Worm (Caenorhabditis elegans) whole organism, L2 larva: ENCODE data around the gene rev-3.

ENCODE experiments used
- F13H6.1 ChIP-seq: sonication (generic microtip); optimal IDR thresholded peaks from 2 replicates; lab custom pipeline; 2016; ENCODE audit warnings: missing genetic modification characterization, missing compliant biosample characterization
- Y55F3AM.14 ChIP-seq: fragments of 200-800 bp; sonication (Bioruptor generic); optimal IDR thresholded peaks from 2 replicates; lab custom pipeline; 2018; ENCODE audit warnings: mild to moderate bottlenecking, missing genetic modification characterization, missing compliant biosample characterization
- ZK546.5 ChIP-seq: sonication (generic microtip); optimal IDR thresholded peaks from 2 replicates; lab custom pipeline; 2017; ENCODE audit warnings: missing biosample characterization, missing genetic modification characterization
- alr-1 ChIP-seq: fragments of 150-350 bp; optimal IDR thresholded peaks from 2 replicates; lab custom pipeline; 2014; ENCODE audit warnings: missing biosample characterization, missing genetic modification characterization
- aly-2 ChIP-seq: fragments of 150-350 bp; optimal IDR thresholded peaks from 2 replicates; lab custom pipeline; 2014; ENCODE audit warnings: missing biosample characterization, missing genetic modification characterization
- ama-1 ChIP-seq: fragments of 150-350 bp; optimal IDR thresholded peaks from 2 replicates; lab custom pipeline; 2018; ENCODE audit warnings: inconsistent platforms
- blmp-1 ChIP-seq: sonication (generic microtip); optimal IDR thresholded peaks from 2 replicates; lab custom pipeline; 2017; ENCODE audit warnings: missing genetic modification characterization, mild to moderate bottlenecking, missing compliant biosample characterization, antibody characterized with exemption, moderate library complexity; ENCODE audit not compliant: insufficient read depth
- ceh-16 ChIP-seq: fragments of 150-350 bp; optimal IDR thresholded peaks from 2 replicates; lab custom pipeline; 2014; ENCODE audit warnings: missing biosample characterization, missing genetic modification characterization
- ceh-82 ChIP-seq: fragments of 150-350 bp; optimal IDR thresholded peaks from 2 replicates; lab custom pipeline; 2014; ENCODE audit warnings: missing biosample characterization, missing genetic modification characterization
- dmd-4 ChIP-seq: sonication (generic microtip); optimal IDR thresholded peaks from 2 replicates; lab custom pipeline; 2017; ENCODE audit warnings: missing biosample characterization, missing genetic modification characterization
- egl-27 ChIP-seq: sonication (generic microtip); optimal IDR thresholded peaks from 3 replicates; lab custom pipeline; 2017; ENCODE audit warnings: missing biosample characterization, missing genetic modification reagents, missing genetic modification characterization
- elt-3 ChIP-seq: sonication (generic microtip); optimal IDR thresholded peaks from 2 replicates; lab custom pipeline; 2017; ENCODE audit warnings: missing biosample characterization, missing genetic modification characterization
- fos-1 ChIP-seq: fragments of 150-350 bp; optimal IDR thresholded peaks from 2 replicates; lab custom pipeline; 2014; ENCODE audit warnings: missing biosample characterization, missing genetic modification characterization
- lin-11 ChIP-seq: fragments of 150-350 bp; sonication (generic microtip); optimal IDR thresholded peaks from 2 replicates; lab custom pipeline; 2014; ENCODE audit warnings: missing biosample characterization, missing genetic modification characterization, inconsistent platforms, mixed read lengths
- lin-39 ChIP-seq: fragments of 150-350 bp; optimal IDR thresholded peaks from 2 replicates; lab custom pipeline; 2014; ENCODE audit warnings: missing biosample characterization, missing genetic modification reagents, missing genetic modification characterization
- lsy-2 ChIP-seq, 2 experiments: fragments of 150-350 bp in 1 of 2; sonication (generic microtip) in 1 of 2; optimal IDR thresholded peaks; 2 replicates each; lab custom pipeline; 2014 to 2017; ENCODE audit warnings: missing biosample characterization in 2 of 2, missing genetic modification characterization in 2 of 2
- mbf-1 ChIP-seq: sonication (generic microtip); optimal IDR thresholded peaks from 2 replicates; lab custom pipeline; 2017; ENCODE audit warnings: missing biosample characterization, missing genetic modification characterization
- nhr-10 ChIP-seq: sonication (generic microtip); optimal IDR thresholded peaks from 2 replicates; lab custom pipeline; 2017; ENCODE audit warnings: missing biosample characterization, missing genetic modification characterization
- nhr-11 ChIP-seq: fragments of 150-350 bp; optimal IDR thresholded peaks from 2 replicates; lab custom pipeline; 2014; ENCODE audit warnings: missing biosample characterization, missing genetic modification characterization
- nhr-12 ChIP-seq: fragments of 150-350 bp; optimal IDR thresholded peaks from 2 replicates; lab custom pipeline; 2014; ENCODE audit warnings: missing biosample characterization, missing genetic modification characterization
- nhr-129 ChIP-seq: fragments of 150-350 bp; optimal IDR thresholded peaks from 2 replicates; lab custom pipeline; 2014; ENCODE audit warnings: missing biosample characterization, missing genetic modification characterization
- nhr-21 ChIP-seq: fragments of 150-350 bp; optimal IDR thresholded peaks from 2 replicates; lab custom pipeline; 2014; ENCODE audit warnings: missing biosample characterization, missing genetic modification characterization
- nhr-237 ChIP-seq: fragments of 150-350 bp; optimal IDR thresholded peaks from 2 replicates; lab custom pipeline; 2014; ENCODE audit warnings: missing biosample characterization, missing genetic modification characterization
- nhr-25 ChIP-seq: fragments of 150-350 bp; sonication (generic microtip); optimal IDR thresholded peaks from 3 replicates; lab custom pipeline; 2014; ENCODE audit warnings: missing biosample characterization, missing genetic modification characterization
- nhr-6 ChIP-seq: fragments of 150-350 bp; optimal IDR thresholded peaks from 2 replicates; lab custom pipeline; 2014; ENCODE audit warnings: missing biosample characterization, missing genetic modification characterization
- nhr-77 ChIP-seq: fragments of 150-350 bp; optimal IDR thresholded peaks from 2 replicates; lab custom pipeline; 2014; ENCODE audit warnings: missing biosample characterization, missing genetic modification characterization
- peb-1 ChIP-seq: fragments of 150-350 bp; optimal IDR thresholded peaks from 2 replicates; lab custom pipeline; 2014; ENCODE audit warnings: missing biosample characterization, missing genetic modification characterization
- sem-4 ChIP-seq: fragments of 150-350 bp; optimal IDR thresholded peaks from 2 replicates; lab custom pipeline; 2014; ENCODE audit warnings: missing biosample characterization, missing genetic modification reagents, missing genetic modification characterization
- skn-1 ChIP-seq: sonication (generic microtip); optimal IDR thresholded peaks from 2 replicates; lab custom pipeline; 2017; ENCODE audit warnings: missing biosample characterization, missing genetic modification characterization
- sma-3 ChIP-seq: sonication (generic microtip); optimal IDR thresholded peaks from 2 replicates; lab custom pipeline; 2016; ENCODE audit warnings: missing genetic modification reagents, missing genetic modification characterization, missing compliant biosample characterization
- sma-9 ChIP-seq, 2 experiments: fragments of 150-350 bp in 1 of 2; sonication (generic microtip) in 1 of 2; optimal IDR thresholded peaks; 2 replicates each; lab custom pipeline; 2014 to 2016; ENCODE audit warnings: missing genetic modification characterization in 2 of 2, mild to moderate bottlenecking in 1 of 2, missing biosample characterization in 1 of 2, missing compliant biosample characterization in 1 of 2, missing genetic modification reagents in 1 of 2, moderate library complexity in 1 of 2
- snpc-4 ChIP-seq: fragments of 150-350 bp; optimal IDR thresholded peaks from 2 replicates; lab custom pipeline; 2014; ENCODE audit warnings: missing biosample characterization, missing genetic modification characterization
- unc-39 ChIP-seq: fragments of 150-350 bp; optimal IDR thresholded peaks from 2 replicates; lab custom pipeline; 2014; ENCODE audit warnings: missing biosample characterization, missing genetic modification characterization
- unc-55 ChIP-seq: fragments of 150-350 bp; sonication (generic microtip); optimal IDR thresholded peaks from 3 replicates; lab custom pipeline; 2014; ENCODE audit warnings: missing biosample characterization, missing genetic modification reagents, missing genetic modification characterization
- unc-62 ChIP-seq: fragments of 150-350 bp; optimal IDR thresholded peaks from 2 replicates; lab custom pipeline; 2014; ENCODE audit warnings: missing biosample characterization, missing genetic modification reagents, missing genetic modification characterization
- ztf-11 ChIP-seq: sonication (generic microtip); optimal IDR thresholded peaks from 2 replicates; lab custom pipeline; 2017; ENCODE audit warnings: missing biosample characterization, missing genetic modification characterization

Gene rev-3

DNA sequence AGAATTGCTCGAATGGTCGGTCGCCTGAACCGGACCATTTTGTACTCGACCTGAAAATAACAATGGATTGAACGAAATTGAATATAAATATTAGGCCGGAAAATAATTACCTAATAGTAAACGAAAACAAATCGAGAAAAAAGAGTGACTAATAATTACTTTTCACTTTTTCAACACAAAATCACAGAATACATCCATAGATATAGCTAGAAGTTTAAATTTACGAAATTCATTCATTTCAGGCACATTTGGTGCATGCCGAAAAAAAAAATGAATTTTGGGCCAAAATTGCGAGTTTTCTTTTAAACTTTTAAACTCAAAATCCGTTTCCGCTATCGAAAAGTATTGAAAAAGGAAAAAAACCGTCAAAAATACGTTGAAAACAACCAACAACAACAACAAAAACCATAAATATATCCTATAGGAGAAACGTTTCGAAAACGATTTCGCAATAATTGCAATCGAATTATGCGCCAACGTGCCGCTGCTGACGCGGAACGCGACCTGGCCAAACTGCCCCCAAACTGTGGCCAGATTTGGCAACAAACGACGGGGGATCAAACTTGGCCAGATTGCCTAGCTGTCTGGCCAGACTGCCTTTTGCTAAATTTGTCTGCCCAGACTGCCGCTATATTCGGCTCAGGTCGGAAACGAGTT is 5.0 kb downstream of the rev-3 start, which contains the start of gene Y37B11A.3 (continued):
- no peak for TF ChIP-seq nhr-237 (tag; lab: Kevin White, UChicago)
- no peak for TF ChIP-seq dmd-4 (tag; lab: Kevin White, UChicago)
- no peak for TF ChIP-seq nhr-12 (tag; lab: Kevin White, UChicago)
- no peak for TF ChIP-seq ZK546.5
- no peak for TF ChIP-seq alr-1 (tag; lab: Kevin White, UChicago)
- TF ChIP-seq unc-55 (GFP tag; lab: Kevin White, UChicago), result peak; percentile 82
- peak; percentile 19 for TF ChIP-seq fos-1 (tag; lab: Kevin White, UChicago)
- no peak for TF ChIP-seq ztf-11
- TF ChIP-seq snpc-4 (tag; lab: Kevin White, UChicago), result peak; percentile 15
- no peak for TF ChIP-seq aly-2 (tag; lab: Kevin White, UChicago)
- no peak for TF ChIP-seq ama-1 (lab: Kevin White, UChicago)
- no peak for TF ChIP-seq unc-62
- peak; percentile 81 for TF ChIP-seq sma-3 (GFP tag; lab: Kevin White, UChicago)
- no peak for TF ChIP-seq nhr-6 (tag; lab: Kevin White, UChicago)
- TF ChIP-seq nhr-25 (tag; lab: Kevin White, UChicago), result peak; percentile 76
- TF ChIP-seq blmp-1 (tag; lab: Kevin White, UChicago), result peak; percentile 19
- TF ChIP-seq sem-4 (tag; lab: Kevin White, UChicago), result peak; percentile 58
- TF ChIP-seq unc-39 (tag; lab: Kevin White, UChicago), result no peak
- TF ChIP-seq nhr-11, result no peak
- TF ChIP-seq lin-39 (tag; lab: Kevin White, UChicago), result no peak
- no peak for TF ChIP-seq nhr-10 (tag; lab: Kevin White, UChicago)
- no peak for TF ChIP-seq peb-1 (tag; lab: Kevin White, UChicago)
- no peak for TF ChIP-seq elt-3 (tag; lab: Kevin White, UChicago)
- TF ChIP-seq, all 48 proteins: peak for 23

- no peak for TF ChIP-seq lsy-2 (tag; optimal IDR thresholded peaks at IDR 0.05; lab: Kevin White, UChicago)
- TF ChIP-seq nhr-21, result no peak
- no peak for TF ChIP-seq mbf-1
- TF ChIP-seq nhr-10 (tag; lab: Kevin White, UChicago), result no peak
- TF ChIP-seq sem-4 (tag; lab: Kevin White, UChicago), result no peak
- TF ChIP-seq snpc-4 (tag; lab: Kevin White, UChicago), result no peak
- no peak for TF ChIP-seq nhr-129 (tag; lab: Kevin White, UChicago)
- TF ChIP-seq nhr-6 (tag; lab: Kevin White, UChicago), result no peak
- TF ChIP-seq dmd-4 (tag; lab: Kevin White, UChicago), result no peak
- TF ChIP-seq Y55F3AM.14 (GFP tag; lab: Kevin White, UChicago), result no peak
- TF ChIP-seq elt-3 (tag; lab: Kevin White, UChicago), result no peak
- no peak for TF ChIP-seq unc-39 (tag; lab: Kevin White, UChicago)
- no peak for TF ChIP-seq peb-1 (tag; lab: Kevin White, UChicago)
- TF ChIP-seq skn-1 (tag; lab: Kevin White, UChicago), result no peak
- TF ChIP-seq lin-11 (tag; lab: Kevin White, UChicago), result no peak
- no peak for TF ChIP-seq blmp-1 (tag; lab: Kevin White, UChicago)
Measured at ce11 chrIII:5782080-5782479, 8.4 kb downstream of the rev-3 start.

- TF ChIP-seq F13H6.1, result peak; percentile 21
- TF ChIP-seq sma-3 (GFP tag; lab: Kevin White, UChicago), result peak; percentile 12
- no peak for TF ChIP-seq nhr-77
- TF ChIP-seq ceh-16 (tag; lab: Kevin White, UChicago), result no peak
- TF ChIP-seq ceh-82 (tag; lab: Kevin White, UChicago), result no peak
- peak; percentile 25 for TF ChIP-seq sma-9 (GFP tag; optimal IDR thresholded peaks at IDR 0.05; lab: Kevin White, UChicago)
- TF ChIP-seq sma-9 (tag; optimal IDR thresholded peaks at IDR 0.05; lab: Kevin White, UChicago), result no peak
- no peak for TF ChIP-seq egl-27 (tag; lab: Kevin White, UChicago)
Measured at ce11 chrIII:5769726-5770235, 20.7 kb downstream of the rev-3 start, which contains the start of gene cutl-23. Gene cutl-23 (plus strand): TSS chrIII:5770185.
